Fruit fly (Drosophila melanogaster): ENCODE data around the gene Hmgcl.

Hmgcl gene

dm6 chr2L:6919203-6919849 is 40.9 kb upstream of the Hmgcl start (continued):
- TF ChIP-seq hkb (optimal IDR thresholded peaks at IDR 0.05) (no peak), hkb (GFP tag; IDR thresholded peaks at IDR 0.05) (no peak), vvl (GFP tag; IDR thresholded peaks at IDR 0.05) (no peak), H2.0 (GFP tag; IDR thresholded peaks at IDR 0.05) (no peak), nom (GFP tag; optimal IDR thresholded peaks at IDR 0.05) (no peak), maf-S (GFP tag; optimal IDR thresholded peaks at IDR 0.05) (no peak), Aef1 (GFP tag; IDR thresholded peaks at IDR 0.05) (no peak), CG7372 (GFP tag; IDR thresholded peaks at IDR 0.05) (no peak), Deaf1 (tag; optimal IDR thresholded peaks at IDR 0.05) (no peak), CG12219 (GFP tag; optimal IDR thresholded peaks at IDR 0.05) (no peak), sna (GFP tag; IDR thresholded peaks at IDR 0.05; ENCODE audit: partially characterized antibody) (0 out of 2 replicates have a peak, but pooled peaks have one; percentile 10), salm (tag; optimal IDR thresholded peaks at IDR 0.05) (no peak), CG3281 (GFP tag; optimal IDR thresholded peaks at IDR 0.05) (no peak), MESR4 (GFP tag; optimal IDR thresholded peaks at IDR 0.05) (peak; percentile 32), yki (optimal IDR thresholded peaks at IDR 0.05) (no peak), Max (GFP tag; optimal IDR thresholded peaks at IDR 0.05) (no peak), Nf-YC (tag; optimal IDR thresholded peaks at IDR 0.05) (peak; percentile 54), MBD-R2 (GFP tag; IDR thresholded peaks at IDR 0.05) (peak; percentile 43), Pdp1 (GFP tag; optimal IDR thresholded peaks at IDR 0.05) (no peak), peb (GFP tag; IDR thresholded peaks at IDR 0.05) (no peak), wek (GFP tag; optimal IDR thresholded peaks at IDR 0.05) (no peak), HLH4C (GFP tag; IDR thresholded peaks at IDR 0.05; ENCODE audit: partially characterized antibody) (no peak), CG6175 (GFP tag; IDR thresholded peaks at IDR 0.05) (no peak), Med (GFP tag) (peak; percentile 1), E2f1 (GFP tag; IDR thresholded peaks at IDR 0.05) (no peak)

DNA sequence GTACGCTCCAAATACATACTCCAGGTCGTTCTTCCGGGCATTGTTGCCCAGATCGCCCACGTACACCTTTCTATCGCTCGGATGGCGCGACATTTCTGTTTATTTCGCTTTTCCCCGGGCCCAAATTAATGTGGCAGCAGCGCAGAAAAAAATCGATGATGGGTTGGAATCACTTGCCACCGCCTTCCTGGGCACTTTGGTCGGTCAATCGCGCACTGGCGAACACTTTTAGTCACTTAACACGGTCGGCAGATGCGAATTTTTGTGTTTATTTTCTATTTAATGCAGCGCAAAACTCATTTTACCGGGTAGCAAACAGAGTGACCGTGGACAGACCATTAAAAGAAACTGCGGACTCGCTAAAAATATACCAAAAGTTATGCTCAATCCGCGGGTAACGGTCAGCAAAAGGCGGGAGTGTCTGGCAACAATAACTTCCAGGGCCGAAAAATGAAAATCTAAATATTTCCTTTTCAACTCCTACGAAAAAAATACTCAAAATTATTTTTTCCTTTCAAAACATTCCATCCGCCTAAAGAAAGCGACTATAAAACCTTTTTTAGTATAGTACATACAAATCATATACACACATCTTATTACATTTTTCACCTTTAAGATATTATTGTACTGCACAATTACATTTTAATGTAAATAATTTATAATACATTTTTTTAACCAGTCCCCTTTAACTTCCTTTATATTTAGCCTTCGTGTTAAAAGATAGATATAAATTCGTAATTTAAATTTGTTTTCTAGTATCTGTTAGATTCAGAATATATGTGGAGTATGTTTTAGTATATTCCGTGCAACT is 40.1 kb upstream of the Hmgcl start, which contains the start of gene x16:
x16 (minus strand) TSS at position 361 of the 811 bp plus-strand sequence.
- TF ChIP-seq Fer2 (tag; optimal IDR thresholded peaks at IDR 0.05) (no peak), gsb-n (tag; optimal IDR thresholded peaks at IDR 0.05) (peak; percentile 16), CG11093 (GFP tag; IDR thresholded peaks at IDR 0.05) (no peak), slbo (GFP tag; IDR thresholded peaks at IDR 0.05) (peak; percentile 39; the same call in 1 of the 2 replicates), CG10959 (GFP tag; IDR thresholded peaks at IDR 0.05) (no peak), onecut (GFP tag; IDR thresholded peaks at IDR 0.05) (peak; percentile 80), corto (GFP tag; optimal IDR thresholded peaks at IDR 0.05) (no peak), CG17361 (GFP tag; IDR thresholded peaks at IDR 0.05) (no peak), ewg (GFP tag; optimal IDR thresholded peaks at IDR 0.05) (no peak), pros (GFP tag; optimal IDR thresholded peaks at IDR 0.05) (no peak), eve (GFP tag; optimal IDR thresholded peaks at IDR 0.05) (no peak), Oli (tag; optimal IDR thresholded peaks at IDR 0.05) (no peak), Gsc (GFP tag; IDR thresholded peaks at IDR 0.05) (no peak), btn (GFP tag; optimal IDR thresholded peaks at IDR 0.05) (no peak), CG17802 (tag; optimal IDR thresholded peaks at IDR 0.05) (no peak), CG4820 (GFP tag; optimal IDR thresholded peaks at IDR 0.05) (no peak), NFAT (GFP tag; IDR thresholded peaks at IDR 0.05) (0 out of 2 replicates have a peak, but pooled peaks have one; percentile 10), ssp (GFP tag; IDR thresholded peaks at IDR 0.05) (0 out of 2 replicates have a peak, but pooled peaks have one; percentile 14), CG3847 (GFP tag; IDR thresholded peaks at IDR 0.05) (peak; percentile 36; the same call in 1 of the 2 replicates), CG12104 (GFP tag; optimal IDR thresholded peaks at IDR 0.05) (no peak), E2f2 (GFP tag; IDR thresholded peaks at IDR 0.05) (peak; percentile 54), pum (GFP tag; optimal IDR thresholded peaks at IDR 0.05) (no peak), CG11723 (GFP tag; optimal IDR thresholded peaks at IDR 0.05) (no peak), CG4424 (GFP tag; optimal IDR thresholded peaks at IDR 0.05) (peak; percentile 23), CG12155 (GFP tag; optimal IDR thresholded peaks at IDR 0.05) (no peak), CG2116 (GFP tag; optimal IDR thresholded peaks at IDR 0.05) (no peak)
